Worm (Caenorhabditis elegans): ENCODE results near the gene csn-5.

DNA sequence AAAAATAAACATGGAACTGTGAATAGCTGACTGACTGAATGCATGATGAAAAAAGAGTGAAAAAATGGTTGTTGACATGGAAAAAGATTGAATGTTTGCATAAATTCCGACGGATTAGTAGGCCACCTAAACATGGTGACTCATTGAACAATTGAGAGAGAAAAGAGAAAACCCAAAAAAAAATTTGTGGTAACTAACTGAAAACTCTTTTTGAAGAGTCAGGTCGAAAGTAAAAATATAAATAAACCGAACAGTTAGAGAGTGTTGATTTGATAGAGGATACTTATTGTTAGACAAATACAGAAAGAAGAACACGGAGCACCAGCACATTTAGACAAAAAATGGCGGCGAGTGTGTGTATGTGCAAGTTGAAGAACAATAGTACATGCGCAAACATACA, 22.0 kb downstream of the csn-5 start:
- no peak for TF ChIP-seq elt-1 (tag; optimal IDR thresholded peaks at IDR 0.05; ENCODE audit: borderline replicate concordance, insufficient read depth)
- no peak for TF ChIP-seq mep-1 (tag; optimal IDR thresholded peaks at IDR 0.05)
- TF ChIP-seq sem-2 (GFP tag; optimal IDR thresholded peaks at IDR 0.05) = no peak
- TF ChIP-seq tbx-8 (GFP tag; optimal IDR thresholded peaks at IDR 0.05) = no peak
- TF ChIP-seq nhr-28 (tag; optimal IDR thresholded peaks at IDR 0.05) = no peak
- TF ChIP-seq ztf-11 (tag; optimal IDR thresholded peaks at IDR 0.05) = no peak
- no peak for TF ChIP-seq cnd-1 (tag; optimal IDR thresholded peaks at IDR 0.05)
- TF ChIP-seq unc-62 (GFP tag; optimal IDR thresholded peaks at IDR 0.05) = no peak
- no peak for TF ChIP-seq blmp-1 (tag; optimal IDR thresholded peaks at IDR 0.05)
- no peak for TF ChIP-seq lsy-2 (tag; optimal IDR thresholded peaks at IDR 0.05)
- no peak for TF ChIP-seq snpc-4 (tag; optimal IDR thresholded peaks at IDR 0.05)
